Worm (Caenorhabditis elegans) whole organism, L1 larva: ENCODE data around the gene srw-55.

Source experiments
- C04F5.9 ChIP-seq: sonication (generic microtip); optimal IDR thresholded peaks from 2 replicates; lab custom pipeline; 2016; ENCODE audit warnings: missing genetic modification characterization, missing compliant biosample characterization
- C16A3.4 ChIP-seq: fragments of 150-350 bp; optimal IDR thresholded peaks from 2 replicates; lab custom pipeline; 2014; ENCODE audit warnings: missing biosample characterization, missing genetic modification characterization
- F16B12.6 ChIP-seq: fragments of 150-350 bp; optimal IDR thresholded peaks from 2 replicates; lab custom pipeline; 2014; ENCODE audit warnings: missing biosample characterization, missing genetic modification characterization
- aly-2 ChIP-seq: fragments of 150-350 bp; optimal IDR thresholded peaks from 2 replicates; lab custom pipeline; 2014; ENCODE audit warnings: missing biosample characterization, missing genetic modification characterization
- blmp-1 ChIP-seq: fragments of 150-350 bp; optimal IDR thresholded peaks from 2 replicates; lab custom pipeline; 2014; ENCODE audit warnings: missing biosample characterization, missing genetic modification characterization
- ceh-88 ChIP-seq: fragments of 200-800 bp; sonication (Bioruptor generic); IDR thresholded peaks from 2 replicates; pipeline ENCODE4 v1.3.6; 2022; ENCODE audit warnings: missing genetic modification characterization, missing compliant biosample characterization
- ceh-90 ChIP-seq: sonication (generic microtip); optimal IDR thresholded peaks from 2 replicates; lab custom pipeline; 2016; ENCODE audit warnings: missing genetic modification characterization, missing compliant biosample characterization
- ces-1 ChIP-seq: fragments of 150-350 bp; optimal IDR thresholded peaks from 2 replicates; lab custom pipeline; 2014; ENCODE audit warnings: missing biosample characterization, missing genetic modification reagents, missing genetic modification characterization
- efl-1 ChIP-seq, 4 experiments: fragments of 150-350 bp; optimal IDR thresholded peaks in 3 of 4; peaks in 1 of 4; 1 replicate in 1 of 4; 2 replicates in 3 of 4; lab custom pipeline; 2014; ENCODE audit warnings: missing biosample characterization in 2 of 4, missing genetic modification characterization in 2 of 4, missing genetic modification reagents in 2 of 4
- efl-3 ChIP-seq: fragments of 200-800 bp; sonication (Bioruptor generic); optimal IDR thresholded peaks from 2 replicates; lab custom pipeline; 2018; ENCODE audit warnings: mild to moderate bottlenecking, missing genetic modification characterization, missing compliant biosample characterization
- elt-2 ChIP-seq: sonication (generic microtip); optimal IDR thresholded peaks from 2 replicates; lab custom pipeline; 2016; ENCODE audit warnings: missing genetic modification characterization, mild to moderate bottlenecking, inconsistent platforms, missing compliant biosample characterization, missing genetic modification reagents
- fkh-4 ChIP-seq: sonication (generic microtip); optimal IDR thresholded peaks from 2 replicates; lab custom pipeline; 2016; ENCODE audit warnings: missing compliant biosample characterization, missing genetic modification characterization, borderline replicate concordance
- grh-1 ChIP-seq: fragments of 200-800 bp; sonication (Bioruptor generic); IDR thresholded peaks from 2 replicates; pipeline ENCODE4 v1.3.6; 2022; ENCODE audit warnings: missing genetic modification reagents, missing genetic modification characterization, missing compliant biosample characterization
- hlh-17 ChIP-seq: fragments of 200-800 bp; sonication (Bioruptor generic); optimal IDR thresholded peaks from 2 replicates; lab custom pipeline; 2018; ENCODE audit warnings: missing genetic modification characterization, mild to moderate bottlenecking, missing compliant biosample characterization, moderate library complexity, borderline replicate concordance
- isw-1 ChIP-seq: fragments of 200-800 bp; sonication (Bioruptor generic); IDR thresholded peaks from 2 replicates; pipeline ENCODE4 v1.3.6; 2022; ENCODE audit warnings: missing genetic modification characterization, missing compliant biosample characterization
- jun-1 ChIP-seq: fragments of 150-350 bp; optimal IDR thresholded peaks from 2 replicates; lab custom pipeline; 2014; ENCODE audit warnings: missing biosample characterization, missing genetic modification reagents, missing genetic modification characterization
- lin-13 ChIP-seq: fragments of 150-350 bp; optimal IDR thresholded peaks from 2 replicates; lab custom pipeline; 2014; ENCODE audit warnings: missing biosample characterization, missing genetic modification reagents, missing genetic modification characterization
- lir-3 ChIP-seq: sonication (generic microtip); optimal IDR thresholded peaks from 2 replicates; lab custom pipeline; 2016; ENCODE audit warnings: mild to moderate bottlenecking, missing genetic modification characterization, moderate library complexity, missing compliant biosample characterization; ENCODE audit not compliant: poor library complexity
- mdl-1 ChIP-seq, 2 experiments: fragments of 150-350 bp; optimal IDR thresholded peaks; 2 replicates each; lab custom pipeline; 2014 to 2017; ENCODE audit warnings: missing biosample characterization in 2 of 2, missing genetic modification characterization in 2 of 2, inconsistent platforms in 1 of 2
- mep-1 ChIP-seq: fragments of 150-350 bp; optimal IDR thresholded peaks from 2 replicates; lab custom pipeline; 2014; ENCODE audit warnings: missing biosample characterization, missing genetic modification characterization
- nhr-12 ChIP-seq: sonication (generic microtip); optimal IDR thresholded peaks from 2 replicates; lab custom pipeline; 2017; ENCODE audit warnings: missing biosample characterization, missing genetic modification characterization
- nhr-20 ChIP-seq: sonication (generic microtip); optimal IDR thresholded peaks from 2 replicates; lab custom pipeline; 2016; ENCODE audit warnings: mild to moderate bottlenecking, missing genetic modification characterization, missing compliant biosample characterization
- nhr-237 ChIP-seq: fragments of 150-350 bp; optimal IDR thresholded peaks from 2 replicates; lab custom pipeline; 2014; ENCODE audit warnings: missing biosample characterization, missing genetic modification characterization
- nhr-77 ChIP-seq: fragments of 150-350 bp; optimal IDR thresholded peaks from 2 replicates; lab custom pipeline; 2014; ENCODE audit warnings: missing biosample characterization, missing genetic modification characterization
- nhr-84 ChIP-seq: sonication (generic microtip); optimal IDR thresholded peaks from 2 replicates; lab custom pipeline; 2017; ENCODE audit warnings: missing biosample characterization, missing genetic modification characterization
- nhr-90 ChIP-seq: sonication (generic microtip); optimal IDR thresholded peaks from 2 replicates; lab custom pipeline; 2016; ENCODE audit warnings: mild to moderate bottlenecking, missing genetic modification characterization, missing compliant biosample characterization; ENCODE audit not compliant: poor library complexity
- pag-3 ChIP-seq: sonication (generic microtip); optimal IDR thresholded peaks from 2 replicates; lab custom pipeline; 2017; ENCODE audit warnings: missing genetic modification characterization, mild to moderate bottlenecking, missing compliant biosample characterization, antibody characterized with exemption, borderline replicate concordance; ENCODE audit not compliant: insufficient read depth
- pax-3 ChIP-seq: fragments of 200-800 bp; sonication (Bioruptor generic); optimal IDR thresholded peaks from 2 replicates; lab custom pipeline; 2018; ENCODE audit warnings: mild to moderate bottlenecking, missing genetic modification characterization, moderate library complexity, missing compliant biosample characterization
- snpc-4 ChIP-seq: fragments of 150-350 bp; optimal IDR thresholded peaks from 2 replicates; lab custom pipeline; 2014; ENCODE audit warnings: missing biosample characterization, missing genetic modification characterization
- snu-23 ChIP-seq: sonication (generic microtip); optimal IDR thresholded peaks from 2 replicates; lab custom pipeline; 2016; ENCODE audit warnings: missing genetic modification characterization, missing compliant biosample characterization
- swsn-7 ChIP-seq: sonication (generic microtip); optimal IDR thresholded peaks from 2 replicates; lab custom pipeline; 2016; ENCODE audit warnings: missing genetic modification characterization, missing compliant biosample characterization
- tlp-1 ChIP-seq: fragments of 150-350 bp; optimal IDR thresholded peaks from 2 replicates; lab custom pipeline; 2014; ENCODE audit warnings: missing biosample characterization, missing genetic modification characterization
- unc-130 ChIP-seq: fragments of 150-350 bp; optimal IDR thresholded peaks from 2 replicates; lab custom pipeline; 2017; ENCODE audit warnings: missing biosample characterization, missing genetic modification characterization, inconsistent platforms
- unc-30 ChIP-seq: sonication (generic microtip); optimal IDR thresholded peaks from 2 replicates; lab custom pipeline; 2017; ENCODE audit warnings: missing biosample characterization, missing genetic modification characterization
- unc-62 ChIP-seq: fragments of 150-350 bp; optimal IDR thresholded peaks from 2 replicates; lab custom pipeline; 2014; ENCODE audit warnings: missing biosample characterization, missing genetic modification reagents, missing genetic modification characterization
- unc-86 ChIP-seq: sonication (generic microtip); optimal IDR thresholded peaks from 2 replicates; lab custom pipeline; 2016; ENCODE audit warnings: missing genetic modification characterization, missing compliant biosample characterization
- vab-15 ChIP-seq: sonication (generic microtip); optimal IDR thresholded peaks from 2 replicates; lab custom pipeline; 2017; ENCODE audit warnings: missing genotype, mild to moderate bottlenecking, missing genetic modification characterization, missing compliant biosample characterization
- zag-1 ChIP-seq: fragments of 150-350 bp; optimal IDR thresholded peaks from 2 replicates; lab custom pipeline; 2014; ENCODE audit warnings: missing biosample characterization, missing genetic modification characterization
- zip-4 ChIP-seq: fragments of 200-800 bp; sonication (Bioruptor generic); optimal IDR thresholded peaks from 2 replicates; lab custom pipeline; 2018; ENCODE audit warnings: mild to moderate bottlenecking, missing genetic modification characterization, moderate library complexity, missing compliant biosample characterization

srw-55 gene

DNA sequence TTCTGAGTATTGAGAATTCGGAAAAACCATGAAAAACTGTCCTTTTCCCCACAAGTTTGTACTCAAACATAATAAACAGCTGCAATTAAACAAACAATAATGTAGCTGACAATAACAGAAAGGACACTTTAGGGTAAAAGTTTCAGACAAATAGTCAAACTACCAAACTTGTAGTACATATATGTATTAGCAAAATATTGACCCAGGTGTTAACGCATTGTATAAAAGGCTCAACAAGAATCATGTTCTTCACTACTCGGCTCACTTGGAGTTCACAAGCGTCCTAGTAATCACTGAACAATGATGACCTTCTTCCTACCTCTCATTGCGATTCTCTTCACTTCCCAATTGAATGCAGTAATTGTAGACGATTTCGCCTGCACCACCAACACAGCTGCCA is 28.3 kb downstream of the srw-55 start, which contains the start of gene F35E8.6:
Gene F35E8.6, plus strand, starts transcription at position 301 of the 400 bp plus-strand sequence.
- TF ChIP-seq nhr-237 (tag; lab: Kevin White, UChicago) (no peak), C16A3.4 (no peak), zag-1 (no peak), snu-23 (GFP tag; lab: Kevin White, UChicago) (no peak), mdl-1 (tag; optimal IDR thresholded peaks at IDR 0.05; lab: Kevin White, UChicago) (no peak), nhr-12 (tag; lab: Kevin White, UChicago) (no peak), tlp-1 (tag; lab: Kevin White, UChicago) (no peak), snpc-4 (tag; lab: Kevin White, UChicago) (no peak), unc-130 (no peak), unc-62 (GFP tag; lab: Kevin White, UChicago) (no peak), isw-1 (GFP tag; lab: Robert Waterston, UW) (no peak), aly-2 (tag; lab: Kevin White, UChicago) (no peak), swsn-7 (no peak), nhr-77 (tag; lab: Kevin White, UChicago) (no peak), unc-30 (tag; lab: Kevin White, UChicago) (no peak), grh-1 (GFP tag; lab: Robert Waterston, UW) (no peak), mep-1 (tag; lab: Kevin White, UChicago) (no peak)
- TF ChIP-seq, all 84 proteins: peak for 0

- peak; percentile 4 for TF ChIP-seq elt-2 (tag; lab: Kevin White, UChicago)
- TF ChIP-seq, all 84 proteins: peak for 1; not testable (repeated sequence) for 83
Measured at ce11 chrV:15905530-15905929, 34.6 kb downstream of the srw-55 start, which contains the start of the genes F35E8.1 and F35E8.2. Gene F35E8.1, minus strand, starts transcription at chrV:15905630. Gene F35E8.2, plus strand, starts transcription at chrV:15905661.

DNA sequence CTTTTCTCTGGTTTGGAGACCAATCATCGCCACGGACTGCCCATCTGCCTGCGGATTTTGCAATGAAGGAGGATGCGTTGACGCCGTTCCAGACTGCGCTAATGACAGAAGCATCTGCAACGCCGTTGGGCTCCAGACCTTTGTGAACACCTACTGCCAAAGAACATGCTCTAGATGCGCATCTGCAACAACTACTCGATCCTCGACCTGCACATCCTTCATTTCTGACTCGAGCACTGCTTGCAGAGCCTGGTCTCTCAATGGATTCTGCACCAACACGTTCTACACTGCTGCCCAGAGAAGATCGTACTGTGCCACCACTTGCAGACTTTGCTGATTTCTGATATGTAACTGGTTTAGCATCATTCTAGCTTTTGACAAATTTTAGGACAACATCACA is 39.6 kb downstream of the srw-55 start:
- TF ChIP-seq nhr-90 (tag; lab: Kevin White, UChicago) (no peak), efl-1 (optimal IDR thresholded peaks at IDR 0.05; lab: Kevin White, UChicago) (no peak), efl-1 (GFP tag; optimal IDR thresholded peaks at IDR 0.05 in 1 of 2; lab: Kevin White, UChicago) (peak in 1 of 2 experiments; percentile 90), snpc-4 (tag; lab: Kevin White, UChicago) (no peak), efl-3 (GFP tag; lab: Kevin White, UChicago) (no peak)

ce11 chrV:15899696-15900095 is 40.5 kb downstream of the srw-55 start, which contains the start of gene T06C12.14:
Gene T06C12.14, plus strand, starts transcription at chrV:15899996.
- no peak for TF ChIP-seq hlh-17
- TF ChIP-seq vab-15 = no peak
- no peak for TF ChIP-seq ces-1 (GFP tag; lab: Kevin White, UChicago)
- TF ChIP-seq swsn-7 = no peak
- TF ChIP-seq, all 84 proteins: peak for 0

DNA sequence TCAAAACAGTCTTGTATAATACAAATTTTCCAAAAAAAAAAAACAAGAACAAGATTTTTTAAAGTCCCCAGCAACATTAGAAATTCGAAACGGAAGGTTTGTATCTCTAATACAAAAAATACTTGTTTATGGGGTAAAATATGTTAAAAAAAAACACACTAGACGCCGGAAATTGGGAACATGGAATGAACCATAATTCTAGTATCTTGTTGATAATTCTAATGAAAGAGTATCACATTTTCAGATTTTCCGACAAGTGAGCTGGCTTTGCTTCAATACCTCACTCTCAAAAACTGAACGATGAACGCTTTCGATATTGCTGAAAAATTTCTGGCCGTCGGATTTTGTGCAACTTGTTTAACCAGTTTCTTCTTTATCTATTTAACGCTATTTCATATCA is 42.5 kb downstream of the srw-55 start, which contains the start of gene str-60:
Gene str-60, plus strand, starts transcription at position 301 of the 400 bp plus-strand sequence.
- TF ChIP-seq lir-3 (tag; lab: Kevin White, UChicago) (no peak), blmp-1 (tag; lab: Kevin White, UChicago) (no peak), C04F5.9 (tag; lab: Kevin White, UChicago) (no peak), ceh-90 (tag; lab: Kevin White, UChicago) (no peak), F16B12.6 (tag; lab: Kevin White, UChicago) (no peak), snu-23 (GFP tag; lab: Kevin White, UChicago) (no peak), lin-13 (GFP tag; lab: Kevin White, UChicago) (no peak)

ce11 chrV:15896671-15897070 is 43.5 kb downstream of the srw-55 start, which contains the start of gene nhr-213:
Gene nhr-213, minus strand, starts transcription at chrV:15896771.
- TF ChIP-seq pag-3 (tag; lab: Kevin White, UChicago) (no peak), pax-3 (tag; lab: Kevin White, UChicago) (no peak), F16B12.6 (tag; lab: Kevin White, UChicago) (no peak), jun-1 (tag; lab: Kevin White, UChicago) (no peak), unc-30 (tag; lab: Kevin White, UChicago) (no peak), nhr-84 (no peak), mdl-1 (tag; optimal IDR thresholded peaks at IDR 0.05; lab: Kevin White, UChicago) (no peak), zip-4 (GFP tag; lab: Kevin White, UChicago) (no peak), zag-1 (no peak), nhr-20 (tag; lab: Kevin White, UChicago) (no peak), swsn-7 (no peak), fkh-4 (tag; lab: Kevin White, UChicago) (no peak), nhr-12 (tag; lab: Kevin White, UChicago) (no peak), ceh-88 (GFP tag; lab: Robert Waterston, UW) (no peak), efl-1 (optimal IDR thresholded peaks at IDR 0.05; lab: Kevin White, UChicago) (no peak), efl-1 (GFP tag; optimal IDR thresholded peaks at IDR 0.05 in 1 of 2; lab: Kevin White, UChicago) (no peak), ceh-90 (tag; lab: Kevin White, UChicago) (no peak), unc-86 (tag; lab: Kevin White, UChicago) (no peak)
